Fruit fly (Drosophila melanogaster): Measurements from ENCODE around the gene ppk27.

ppk27 gene

DNA sequence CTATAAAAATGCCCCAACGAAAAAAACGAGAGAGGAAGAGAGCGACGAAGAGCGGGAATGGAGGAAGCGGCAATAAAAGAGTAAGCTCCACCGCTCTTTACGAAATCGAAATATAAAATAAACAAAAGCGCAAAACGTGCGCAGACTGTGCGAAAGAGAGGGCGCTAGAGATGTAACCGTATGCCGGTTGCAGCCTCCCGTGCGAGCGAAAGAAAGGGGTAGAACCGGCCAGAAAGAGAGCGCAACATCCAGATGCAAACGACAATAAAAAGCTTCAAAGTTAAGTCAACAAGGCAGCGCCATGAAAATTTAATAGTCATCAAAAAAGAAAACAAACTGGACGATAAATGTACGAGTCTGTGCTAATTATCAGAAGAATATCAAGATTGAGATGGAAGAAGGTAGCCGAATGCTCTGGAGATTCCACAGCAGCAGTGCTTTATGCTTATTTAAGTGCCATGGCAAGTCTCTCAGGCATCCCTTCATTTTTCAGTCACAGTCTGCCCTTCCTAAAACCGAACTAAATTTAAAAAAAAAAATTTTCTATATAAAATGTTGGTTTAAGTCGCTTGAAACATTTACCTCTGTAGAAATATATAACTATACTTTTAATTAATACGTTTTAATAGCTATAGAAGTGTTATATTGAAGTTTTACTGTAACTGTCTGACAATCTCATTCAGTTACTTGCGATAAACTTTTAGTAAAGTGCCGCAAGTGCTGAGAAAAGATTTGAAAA lies 10.9 kb upstream of the ppk27 start (continued):
- peak; percentile 36 for TF ChIP-seq vri (GFP tag; optimal IDR thresholded peaks at IDR 0.05)
- peak; percentile 1 for TF ChIP-seq Hr39 (GFP tag; optimal IDR thresholded peaks at IDR 0.05)
- peak; percentile 54 for TF ChIP-seq dsx (GFP tag; optimal IDR thresholded peaks at IDR 0.05; ENCODE audit: poor library complexity, severe bottlenecking)
- peak; percentile 51 for TF ChIP-seq CG8632 (GFP tag; optimal IDR thresholded peaks at IDR 0.05)
- peak; percentile 16 for TF ChIP-seq Lpt (GFP tag; optimal IDR thresholded peaks at IDR 0.05)
- peak; percentile 63 for TF ChIP-seq Sox14 (GFP tag; optimal IDR thresholded peaks at IDR 0.05)
- peak; percentile 56 for TF ChIP-seq fd59A (GFP tag; optimal IDR thresholded peaks at IDR 0.05)
- peak; percentile 60 for TF ChIP-seq pdm3 (GFP tag; optimal IDR thresholded peaks at IDR 0.05)
- peak; percentile 61 for TF ChIP-seq esn (GFP tag; optimal IDR thresholded peaks at IDR 0.05)
- TF ChIP-seq eg (GFP tag; IDR thresholded peaks at IDR 0.05), result peak; percentile 66
- TF ChIP-seq CG6276 (GFP tag; optimal IDR thresholded peaks at IDR 0.05), result peak; percentile 67
- TF ChIP-seq Ets96B (tag; optimal IDR thresholded peaks at IDR 0.05), result peak; percentile 51

DNA sequence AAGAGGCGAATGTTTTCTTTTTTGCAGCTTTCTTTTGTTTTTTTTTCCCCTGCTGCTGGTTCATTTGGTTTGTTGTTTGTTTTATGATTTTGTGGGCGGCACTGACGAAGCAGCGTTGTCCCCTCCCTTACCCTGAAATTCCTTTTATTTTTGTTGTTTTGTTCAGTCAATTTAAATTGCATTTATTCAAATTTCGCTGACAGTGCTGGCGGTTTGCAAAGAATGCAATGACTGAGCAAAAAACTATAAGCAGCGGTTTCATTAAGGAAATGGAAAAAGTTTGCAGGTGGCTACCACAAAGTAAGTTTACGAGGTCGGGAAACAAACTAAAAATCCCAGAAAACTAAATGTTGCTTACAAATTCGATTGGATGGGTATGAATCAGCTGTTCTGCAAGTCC lies 9.3 kb upstream of the ppk27 start:
- TF ChIP-seq CG15336 (GFP tag; IDR thresholded peaks at IDR 0.05), result 0 out of 2 replicates have a peak, but pooled peaks have one; percentile 17
- no peak for TF ChIP-seq CG6163 (GFP tag; IDR thresholded peaks at IDR 0.05)
- TF ChIP-seq vri (GFP tag; optimal IDR thresholded peaks at IDR 0.05), result no peak
- no peak for TF ChIP-seq CG11762 (GFP tag; optimal IDR thresholded peaks at IDR 0.05; ENCODE audit: insufficient read depth)
- TF ChIP-seq fd59A (GFP tag; optimal IDR thresholded peaks at IDR 0.05), result no peak
- TF ChIP-seq Eip75B (GFP tag; optimal IDR thresholded peaks at IDR 0.05), result no peak

DNA sequence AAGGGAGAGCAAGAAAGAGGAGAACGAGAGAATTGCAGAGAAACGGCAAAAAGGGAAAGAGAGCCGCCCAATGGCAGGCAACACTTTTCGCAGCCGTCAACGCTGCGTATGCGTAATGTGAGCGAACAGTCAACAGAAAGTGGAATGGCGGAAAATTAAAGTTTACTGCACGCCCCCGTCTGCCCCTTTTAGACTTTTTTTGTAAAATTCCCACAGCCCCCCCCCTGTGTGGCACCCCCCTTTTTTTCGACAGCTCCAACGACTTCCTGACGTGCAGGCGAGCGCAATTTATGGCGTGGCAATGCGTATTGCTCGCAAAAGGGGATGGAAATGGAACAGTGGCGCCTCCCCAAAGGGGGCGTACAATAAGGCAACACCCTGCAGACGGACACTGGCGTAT lies 8.3 kb upstream of the ppk27 start:
- TF ChIP-seq eg (GFP tag; IDR thresholded peaks at IDR 0.05) (0 out of 3 replicates have a peak, but pooled peaks have one; percentile 15), Met (GFP tag; optimal IDR thresholded peaks at IDR 0.05) (no peak)

DNA sequence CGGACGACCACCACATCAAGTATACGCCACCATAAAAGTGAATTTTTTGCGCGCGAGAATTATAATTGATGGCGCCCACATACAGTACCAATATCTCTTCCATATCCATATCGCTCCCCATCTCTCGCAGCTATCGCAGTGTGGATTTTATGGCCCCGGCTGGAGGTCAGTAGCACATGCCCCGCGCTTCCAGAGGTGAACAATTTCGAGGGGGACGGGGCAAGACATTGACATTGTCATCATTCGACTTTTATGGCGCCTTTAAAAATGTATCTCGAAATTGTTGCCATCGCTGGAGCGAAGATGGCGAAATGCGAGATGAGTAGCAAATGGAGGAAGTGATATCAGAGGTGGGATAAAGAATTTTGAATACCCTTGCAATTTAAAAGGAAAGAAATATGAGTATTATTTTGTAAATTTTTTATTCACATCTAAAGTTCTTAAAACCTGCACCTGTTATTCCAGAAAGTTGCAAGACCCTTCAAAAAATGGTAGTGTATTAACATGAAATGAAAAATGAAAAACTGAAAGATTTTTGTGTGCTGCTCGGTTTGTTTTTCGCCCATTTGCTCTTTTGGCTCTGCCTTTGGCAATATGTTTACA lies 5.5 kb upstream of the ppk27 start:
- TF ChIP-seq Hr39 (GFP tag; optimal IDR thresholded peaks at IDR 0.05) (peak; percentile 4), svp (GFP tag) (peak; percentile 62), Hr4 (GFP tag; optimal IDR thresholded peaks at IDR 0.05) (peak; percentile 5), vri (GFP tag; optimal IDR thresholded peaks at IDR 0.05) (no peak), Eip78C (GFP tag) (peak; percentile 59), CG8119 (GFP tag; IDR thresholded peaks at IDR 0.05) (no peak), CG15336 (GFP tag; IDR thresholded peaks at IDR 0.05) (0 out of 2 replicates have a peak, but pooled peaks have one; percentile 15), OdsH (GFP tag; optimal IDR thresholded peaks at IDR 0.05) (no peak), CG31627 (GFP tag; optimal IDR thresholded peaks at IDR 0.05) (no peak), CG34406 (GFP tag; optimal IDR thresholded peaks at IDR 0.05) (no peak), Eip93F (GFP tag; optimal IDR thresholded peaks at IDR 0.05) (no peak), Sox14 (GFP tag; optimal IDR thresholded peaks at IDR 0.05) (peak; percentile 12), Blimp-1 (GFP tag; optimal IDR thresholded peaks at IDR 0.05) (no peak), dsx (GFP tag; optimal IDR thresholded peaks at IDR 0.05; ENCODE audit: poor library complexity, severe bottlenecking) (peak; percentile 21), topi (GFP tag; optimal IDR thresholded peaks at IDR 0.05) (no peak), CG3919 (GFP tag; optimal IDR thresholded peaks at IDR 0.05) (no peak), Lpt (GFP tag; optimal IDR thresholded peaks at IDR 0.05) (no peak), CG11902 (GFP tag; optimal IDR thresholded peaks at IDR 0.05) (no peak), cyc (GFP tag; optimal IDR thresholded peaks at IDR 0.05) (peak; percentile 28), Met (GFP tag; optimal IDR thresholded peaks at IDR 0.05) (peak; percentile 31)

DNA sequence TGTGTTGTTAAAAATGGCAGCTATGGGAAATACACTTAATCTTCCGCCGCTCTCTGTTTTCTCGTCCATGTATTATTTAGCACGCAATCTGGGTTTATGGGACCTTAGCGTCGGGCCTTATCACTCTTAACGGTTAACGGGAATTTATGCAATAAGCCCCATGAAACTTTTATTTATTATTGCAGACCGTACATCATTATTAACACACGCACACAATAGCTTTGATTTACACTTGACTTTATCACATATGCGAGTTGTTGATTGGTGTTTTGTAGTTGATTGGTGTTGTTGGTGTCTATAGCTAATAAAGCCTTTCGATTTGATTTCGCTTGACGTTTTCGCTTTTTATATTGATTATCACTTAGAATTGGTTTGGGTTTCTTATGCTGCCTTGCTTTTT lies 3.6 kb upstream of the ppk27 start:
- TF ChIP-seq net (GFP tag; optimal IDR thresholded peaks at IDR 0.05), result no peak
- TF ChIP-seq Gug (GFP tag; IDR thresholded peaks at IDR 0.05), result no peak
- TF ChIP-seq CG3919 (GFP tag; optimal IDR thresholded peaks at IDR 0.05), result no peak
- no peak for TF ChIP-seq CG3032 (tag; optimal IDR thresholded peaks at IDR 0.05)
- no peak for TF ChIP-seq CG32006 (GFP tag; optimal IDR thresholded peaks at IDR 0.05)
- no peak for TF ChIP-seq Sox15 (GFP tag; optimal IDR thresholded peaks at IDR 0.05)
- TF ChIP-seq CG8632 (GFP tag; optimal IDR thresholded peaks at IDR 0.05), result no peak
- no peak for TF ChIP-seq fkh (GFP tag; optimal IDR thresholded peaks at IDR 0.05)
- no peak for TF ChIP-seq CG6854 (GFP tag; optimal IDR thresholded peaks at IDR 0.05)
- no peak for TF ChIP-seq fd59A (GFP tag; optimal IDR thresholded peaks at IDR 0.05)
- no peak for TF ChIP-seq CG11902 (GFP tag; optimal IDR thresholded peaks at IDR 0.05)
- no peak for TF ChIP-seq Eip93F (GFP tag; optimal IDR thresholded peaks at IDR 0.05)
- no peak for TF ChIP-seq CG34406 (GFP tag; optimal IDR thresholded peaks at IDR 0.05)
- TF ChIP-seq Eip75B (GFP tag; optimal IDR thresholded peaks at IDR 0.05), result no peak
- TF ChIP-seq CG10669 (GFP tag; optimal IDR thresholded peaks at IDR 0.05), result no peak
- no peak for TF ChIP-seq eg (GFP tag; IDR thresholded peaks at IDR 0.05)
- TF ChIP-seq vri (GFP tag; optimal IDR thresholded peaks at IDR 0.05), result no peak
- no peak for TF ChIP-seq CG7368 (GFP tag; optimal IDR thresholded peaks at IDR 0.05)
- TF ChIP-seq CG11762 (GFP tag; optimal IDR thresholded peaks at IDR 0.05; ENCODE audit: insufficient read depth), result no peak

Measured in whole organism, prepupa.